Fruit fly (Drosophila melanogaster) whole organism, prepupa: ENCODE data around the gene AstC.

Experiments
- Blimp-1 ChIP-seq: fragments of 200-800 bp; sonication (Bioruptor generic); optimal IDR thresholded peaks from 3 replicates; lab custom pipeline; 2017; ENCODE audit warnings: missing biosample characterization, missing genetic modification characterization, mild to moderate bottlenecking, moderate library complexity, missing genetic modification reagents
- CG10669 ChIP-seq: fragments of 200-800 bp; sonication (Bioruptor generic); optimal IDR thresholded peaks from 3 replicates; lab custom pipeline; 2018; ENCODE audit warnings: missing biosample characterization, mild to moderate bottlenecking, missing genetic modification characterization, moderate library complexity
- CG11294 ChIP-seq: fragments of 200-800 bp; sonication (Bioruptor generic); IDR thresholded peaks from 2 replicates; pipeline ENCODE4 v1.3.6; 2022; ENCODE audit warnings: missing biosample characterization, missing genetic modification characterization
- CG11762 ChIP-seq: fragments of 200-800 bp; sonication (Bioruptor generic); optimal IDR thresholded peaks from 3 replicates; lab custom pipeline; 2016; ENCODE audit warnings: missing biosample characterization, missing genetic modification characterization; ENCODE audit not compliant: insufficient read depth
- CG11902 ChIP-seq: fragments of 200-800 bp; sonication (Bioruptor generic); optimal IDR thresholded peaks from 3 replicates; lab custom pipeline; 2016; ENCODE audit warnings: missing biosample characterization, missing genetic modification characterization
- CG15336 ChIP-seq: fragments of 200-800 bp; sonication (Bioruptor generic); IDR thresholded peaks from 2 replicates; pipeline ENCODE4 v1.3.6; 2022; ENCODE audit warnings: missing biosample characterization, missing genetic modification characterization
- CG16779 ChIP-seq: fragments of 200-800 bp; sonication (Bioruptor generic); optimal IDR thresholded peaks from 3 replicates; lab custom pipeline; 2017; ENCODE audit warnings: missing biosample characterization, mild to moderate bottlenecking, missing genetic modification characterization
- CG3032 ChIP-seq: fragments of 200-800 bp; optimal IDR thresholded peaks from 2 replicates; lab custom pipeline; 2019; ENCODE audit warnings: missing biosample characterization, mild to moderate bottlenecking, missing genetic modification characterization, moderate library complexity
- CG31627 ChIP-seq: fragments of 200-800 bp; sonication (Bioruptor generic); optimal IDR thresholded peaks from 3 replicates; lab custom pipeline; 2016; ENCODE audit warnings: missing biosample characterization, missing genetic modification characterization
- CG3919 ChIP-seq: fragments of 200-800 bp; sonication (Bioruptor generic); optimal IDR thresholded peaks from 3 replicates; lab custom pipeline; 2016; ENCODE audit warnings: missing biosample characterization, missing genetic modification characterization
- CG6163 ChIP-seq: fragments of 200-800 bp; sonication (Bioruptor generic); IDR thresholded peaks from 3 replicates; pipeline ENCODE4 v1.3.6; 2022; ENCODE audit warnings: missing biosample characterization, missing genetic modification characterization
- CG6276 ChIP-seq: fragments of 200-800 bp; sonication (Bioruptor generic); optimal IDR thresholded peaks from 2 replicates; lab custom pipeline; 2017; ENCODE audit warnings: missing biosample characterization, mild to moderate bottlenecking, missing genetic modification characterization
- CG6792 ChIP-seq: fragments of 200-800 bp; sonication (Bioruptor generic); optimal IDR thresholded peaks from 3 replicates; lab custom pipeline; 2016; ENCODE audit warnings: missing biosample characterization, missing genetic modification characterization
- CG6808 ChIP-seq: fragments of 200-800 bp; sonication (Bioruptor generic); optimal IDR thresholded peaks from 3 replicates; lab custom pipeline; 2017; ENCODE audit warnings: missing biosample characterization, missing genetic modification characterization, mild to moderate bottlenecking, moderate library complexity, missing genetic modification reagents
- CG6854 ChIP-seq: fragments of 200-800 bp; sonication (Bioruptor generic); optimal IDR thresholded peaks from 2 replicates; lab custom pipeline; 2017; ENCODE audit warnings: missing biosample characterization, mild to moderate bottlenecking, missing genetic modification characterization
- CG7368 ChIP-seq: fragments of 200-800 bp; sonication (Bioruptor generic); optimal IDR thresholded peaks from 3 replicates; lab custom pipeline; 2016; ENCODE audit warnings: missing biosample characterization, missing genetic modification characterization
- CG8119 ChIP-seq: fragments of 200-800 bp; sonication (Bioruptor generic); IDR thresholded peaks from 3 replicates; pipeline ENCODE4 v1.3.6; 2022; ENCODE audit warnings: missing biosample characterization, missing genetic modification characterization
- CG8319 ChIP-seq: fragments of 200-800 bp; sonication (Bioruptor generic); optimal IDR thresholded peaks from 3 replicates; lab custom pipeline; 2016; ENCODE audit warnings: missing biosample characterization, missing genetic modification characterization
- CG8632 ChIP-seq: fragments of 200-800 bp; sonication (Bioruptor generic); optimal IDR thresholded peaks from 3 replicates; lab custom pipeline; 2016; ENCODE audit warnings: missing biosample characterization, missing genetic modification characterization
- CG9139 ChIP-seq: fragments of 200-800 bp; sonication (Bioruptor generic); optimal IDR thresholded peaks from 3 replicates; lab custom pipeline; 2017; ENCODE audit warnings: missing biosample characterization, mild to moderate bottlenecking, missing genetic modification characterization
- Eip78C ChIP-seq: fragments of 200-800 bp; sonication (Bioruptor generic); peaks from one replicate; lab custom pipeline; 2016; ENCODE audit warnings: missing biosample characterization, missing genetic modification characterization
- Eip93F ChIP-seq: fragments of 200-800 bp; sonication (Bioruptor generic); optimal IDR thresholded peaks from 2 replicates; lab custom pipeline; 2016; ENCODE audit warnings: missing biosample characterization, mild to moderate bottlenecking, missing genetic modification characterization
- Ets21C ChIP-seq: fragments of 200-800 bp; sonication (Bioruptor generic); optimal IDR thresholded peaks from 3 replicates; lab custom pipeline; 2016; ENCODE audit warnings: missing biosample characterization, missing genetic modification characterization
- Ets96B ChIP-seq: fragments of 200-800 bp; optimal IDR thresholded peaks from 2 replicates; lab custom pipeline; 2019; ENCODE audit warnings: missing biosample characterization, mild to moderate bottlenecking, missing genetic modification characterization, moderate library complexity
- Gug ChIP-seq: fragments of 200-800 bp; sonication (Bioruptor generic); IDR thresholded peaks from 2 replicates; pipeline ENCODE4 v1.3.6; 2022; ENCODE audit warnings: missing biosample characterization, missing genetic modification characterization
- Hr4 ChIP-seq: fragments of 200-800 bp; sonication (Bioruptor generic); optimal IDR thresholded peaks from 3 replicates; lab custom pipeline; 2016; ENCODE audit warnings: missing biosample characterization, missing genetic modification characterization
- Met ChIP-seq: fragments of 200-800 bp; sonication (Bioruptor generic); optimal IDR thresholded peaks from 3 replicates; lab custom pipeline; 2016; ENCODE audit warnings: missing biosample characterization, missing genetic modification characterization
- Sox102F ChIP-seq: fragments of 200-800 bp; sonication (Bioruptor generic); optimal IDR thresholded peaks from 2 replicates; lab custom pipeline; 2016; ENCODE audit warnings: missing biosample characterization, mild to moderate bottlenecking, missing genetic modification characterization
- Sox15 ChIP-seq: fragments of 200-800 bp; sonication (Bioruptor generic); optimal IDR thresholded peaks from 3 replicates; lab custom pipeline; 2016; ENCODE audit warnings: missing biosample characterization, missing genetic modification characterization
- achi ChIP-seq: fragments of 200-800 bp; sonication (Bioruptor generic); optimal IDR thresholded peaks from 3 replicates; lab custom pipeline; 2016; ENCODE audit warnings: missing biosample characterization, missing genetic modification characterization
- acj6 ChIP-seq: fragments of 200-800 bp; sonication (Bioruptor generic); optimal IDR thresholded peaks from 3 replicates; lab custom pipeline; 2016; ENCODE audit warnings: missing biosample characterization, missing genetic modification characterization
- cyc ChIP-seq: fragments of 200-800 bp; sonication (Bioruptor generic); optimal IDR thresholded peaks from 3 replicates; lab custom pipeline; 2016; ENCODE audit warnings: missing biosample characterization, missing genetic modification characterization
- dsx ChIP-seq: fragments of 200-800 bp; optimal IDR thresholded peaks from 3 replicates; lab custom pipeline; 2019; ENCODE audit warnings: missing biosample characterization, mild to moderate bottlenecking, missing genetic modification characterization, moderate library complexity; ENCODE audit not compliant: poor library complexity, severe bottlenecking
- fd59A ChIP-seq: fragments of 200-800 bp; sonication (Bioruptor generic); optimal IDR thresholded peaks from 2 replicates; lab custom pipeline; 2017; ENCODE audit warnings: missing biosample characterization, mild to moderate bottlenecking, missing genetic modification characterization, missing genetic modification reagents
- fd85E ChIP-seq: fragments of 200-800 bp; sonication (Bioruptor generic); optimal IDR thresholded peaks from 3 replicates; lab custom pipeline; 2016; ENCODE audit warnings: missing biosample characterization, missing genetic modification characterization
- fkh ChIP-seq: fragments of 200-800 bp; sonication (Bioruptor generic); optimal IDR thresholded peaks from 3 replicates; lab custom pipeline; 2017; ENCODE audit warnings: missing biosample characterization, mild to moderate bottlenecking, missing genetic modification characterization, moderate library complexity
- lz ChIP-seq: fragments of 200-800 bp; sonication (Bioruptor generic); optimal IDR thresholded peaks from 3 replicates; lab custom pipeline; 2016; ENCODE audit warnings: missing biosample characterization, missing genetic modification characterization
- pdm3 ChIP-seq: fragments of 200-800 bp; sonication (Bioruptor generic); optimal IDR thresholded peaks from 3 replicates; lab custom pipeline; 2016; ENCODE audit warnings: missing biosample characterization, missing genetic modification characterization
- salr ChIP-seq, 2 experiments: fragments of 200-800 bp; sonication (Bioruptor generic); optimal IDR thresholded peaks; 3 replicates each; lab custom pipeline; 2016 to 2018; ENCODE audit warnings: missing biosample characterization in 2 of 2, missing genetic modification characterization in 2 of 2, mild to moderate bottlenecking in 1 of 2
- spab ChIP-seq: fragments of 200-800 bp; sonication (Bioruptor generic); optimal IDR thresholded peaks from 2 replicates; lab custom pipeline; 2017; ENCODE audit warnings: missing biosample characterization, mild to moderate bottlenecking, missing genetic modification characterization, missing genetic modification reagents
- ss ChIP-seq, 2 experiments: fragments of 200-800 bp; sonication (Bioruptor generic); optimal IDR thresholded peaks; 2 replicates in 1 of 2; 3 replicates in 1 of 2; lab custom pipeline; 2017 to 2018; ENCODE audit warnings: mild to moderate bottlenecking in 2 of 2, missing biosample characterization in 2 of 2, missing genetic modification characterization in 2 of 2, moderate library complexity in 1 of 2
- svp ChIP-seq: fragments of 200-800 bp; sonication (Bioruptor generic); peaks from one replicate; lab custom pipeline; 2016; ENCODE audit warnings: missing biosample characterization, missing genetic modification characterization
- topi ChIP-seq: fragments of 200-800 bp; sonication (Bioruptor generic); optimal IDR thresholded peaks from 3 replicates; lab custom pipeline; 2016; ENCODE audit warnings: missing biosample characterization, missing genetic modification characterization
- vri ChIP-seq: fragments of 200-800 bp; sonication (Bioruptor generic); optimal IDR thresholded peaks from 3 replicates; lab custom pipeline; 2016; ENCODE audit warnings: missing biosample characterization, mild to moderate bottlenecking, missing genetic modification characterization

AstC gene

dm6 chr2L:11059206-11059605, 22.0 kb downstream of the AstC start:
- TF ChIP-seq Met (GFP tag; lab: Kevin White, UChicago) (no peak), dsx (GFP tag; lab: Kevin White, UChicago) (peak; percentile 42), CG9139 (peak; percentile 38), ss (GFP tag; optimal IDR thresholded peaks at IDR 0.05; lab: Kevin White, UChicago) (peak in 1 of 2 experiments; percentile 2), svp (peak; percentile 77)

- 0 out of 2 replicates have a peak, but pooled peaks have one; percentile 21 for TF ChIP-seq Gug
- peak; percentile 73 for TF ChIP-seq svp
- 0 out of 2 replicates have a peak, but pooled peaks have one; percentile 1 for TF ChIP-seq CG11294 (GFP tag; lab: Robert Waterston, UW)
- 0 out of 3 replicates have a peak, but pooled peaks have one; percentile 7 for TF ChIP-seq CG6163 (GFP tag; lab: Robert Waterston, UW)
- peak; percentile 18; the same call in 1 of the 2 replicates for TF ChIP-seq CG15336 (GFP tag; lab: Robert Waterston, UW)
- TF ChIP-seq pdm3 (GFP tag; lab: Kevin White, UChicago) = no peak
- TF ChIP-seq, all 60 proteins: peak for 5
Observed at dm6 chr2L:11058111-11058665, 23.0 kb downstream of the AstC start.

- TF ChIP-seq CG8319 (GFP tag; lab: Kevin White, UChicago) (peak; percentile 43), lz (GFP tag; lab: Kevin White, UChicago) (peak; percentile 62), cyc (GFP tag; lab: Kevin White, UChicago) (peak; percentile 55), CG10669 (GFP tag; lab: Kevin White, UChicago) (peak; percentile 74), CG6854 (GFP tag; lab: Kevin White, UChicago) (peak; percentile 80), CG31627 (GFP tag; lab: Kevin White, UChicago) (peak; percentile 66), Eip78C (GFP tag; lab: Kevin White, UChicago) (peak; percentile 96), spab (peak; percentile 74), achi (GFP tag; lab: Kevin White, UChicago) (peak; percentile 66), CG7368 (GFP tag; lab: Kevin White, UChicago) (peak; percentile 71), Ets96B (tag; lab: Kevin White, UChicago) (peak; percentile 77), fd59A (GFP tag; lab: Kevin White, UChicago) (peak; percentile 60), CG6792 (peak; percentile 73), CG3919 (GFP tag; lab: Kevin White, UChicago) (peak; percentile 79), ss (GFP tag; optimal IDR thresholded peaks at IDR 0.05; lab: Kevin White, UChicago) (peak; percentile 88 to 91), fkh (GFP tag; lab: Kevin White, UChicago) (peak; percentile 64), Eip93F (no peak), Blimp-1 (GFP tag; lab: Kevin White, UChicago) (peak; percentile 72), CG16779 (tag; lab: Kevin White, UChicago) (peak; percentile 80), CG11762 (GFP tag; lab: Kevin White, UChicago) (peak; percentile 21), CG8632 (GFP tag; lab: Kevin White, UChicago) (peak; percentile 60), dsx (GFP tag; lab: Kevin White, UChicago) (peak; percentile 82), Hr4 (GFP tag; lab: Kevin White, UChicago) (peak; percentile 77), Met (GFP tag; lab: Kevin White, UChicago) (peak; percentile 82), salr (GFP tag; optimal IDR thresholded peaks at IDR 0.05; lab: Kevin White, UChicago) (peak; percentile 47 to 82), CG9139 (peak; percentile 76), Ets21C (GFP tag; lab: Kevin White, UChicago) (peak; percentile 52), Sox102F (peak; percentile 69), CG11902 (peak; percentile 47), CG6808 (GFP tag; lab: Kevin White, UChicago) (peak; percentile 78), svp (peak; percentile 94), CG8119 (peak; percentile 84), fd85E (no peak), acj6 (GFP tag; lab: Kevin White, UChicago) (peak; percentile 70), topi (GFP tag; lab: Kevin White, UChicago) (peak; percentile 81), vri (GFP tag; lab: Kevin White, UChicago) (peak; percentile 56), CG3032 (tag; lab: Kevin White, UChicago) (peak; percentile 81), Sox15 (GFP tag; lab: Kevin White, UChicago) (peak; percentile 69), CG6276 (peak; percentile 73)
Observed at dm6 chr2L:11057333-11058110, 23.7 kb downstream of the AstC start.
